Fruit fly (Drosophila melanogaster): ENCODE results near the gene CG33322.
A peak's percentile ranks its signal among the peaks of the same experiment; 100 is the strongest.

Gene CG33322

dm6 chr2L:20811039-20811652, 4.9 kb downstream of the CG33322 start (continued):
- TF ChIP-seq nmo (GFP tag; optimal IDR thresholded peaks at IDR 0.05) (peak; percentile 58), CG12659 (GFP tag; optimal IDR thresholded peaks at IDR 0.05) (peak; percentile 42), ken (GFP tag; IDR thresholded peaks at IDR 0.05) (no peak), Hmx (GFP tag; optimal IDR thresholded peaks at IDR 0.05) (no peak), CG1529 (GFP tag; optimal IDR thresholded peaks at IDR 0.05) (peak; percentile 19), hth (optimal IDR thresholded peaks at IDR 0.05) (no peak), toy (GFP tag; IDR thresholded peaks at IDR 0.05) (no peak), Ada2b (GFP tag; IDR thresholded peaks at IDR 0.05) (no peak), gce (GFP tag; IDR thresholded peaks at IDR 0.05) (no peak), MTF-1 (GFP tag; optimal IDR thresholded peaks at IDR 0.05; ENCODE audit: borderline replicate concordance) (no peak)

dm6 chr2L:20809229-20809628, 6.8 kb downstream of the CG33322 start:
- TF ChIP-seq Drgx (GFP tag; IDR thresholded peaks at IDR 0.05) (peak; percentile 28; the same call in 1 of the 2 replicates), Trl (optimal IDR thresholded peaks at IDR 0.05) (no peak), Trl (GFP tag; optimal IDR thresholded peaks at IDR 0.05) (no peak)

- no peak for TF ChIP-seq Rfx (GFP tag; IDR thresholded peaks at IDR 0.05)
- TF ChIP-seq zfh1 (GFP tag; IDR thresholded peaks at IDR 0.05): no peak
- no peak for TF ChIP-seq CG2678 (tag; optimal IDR thresholded peaks at IDR 0.05)
- no peak for TF ChIP-seq CG2712 (tag; optimal IDR thresholded peaks at IDR 0.05)
- TF ChIP-seq repo (GFP tag; optimal IDR thresholded peaks at IDR 0.05): no peak
- TF ChIP-seq otp (GFP tag; IDR thresholded peaks at IDR 0.05): no peak
- TF ChIP-seq mld (GFP tag; IDR thresholded peaks at IDR 0.05; ENCODE audit: partially characterized antibody): 0 out of 3 replicates have a peak, but pooled peaks have one; percentile 17
- TF ChIP-seq CG7357 (GFP tag; IDR thresholded peaks at IDR 0.05): no peak
- no peak for TF ChIP-seq CG5180 (GFP tag; optimal IDR thresholded peaks at IDR 0.05)
- no peak for TF ChIP-seq CrebB (tag; optimal IDR thresholded peaks at IDR 0.05)
- no peak for TF ChIP-seq Doc3 (GFP tag; IDR thresholded peaks at IDR 0.05; ENCODE audit: partially characterized antibody)
- no peak for TF ChIP-seq dm (GFP tag; optimal IDR thresholded peaks at IDR 0.05)
- TF ChIP-seq zen2 (GFP tag; IDR thresholded peaks at IDR 0.05; ENCODE audit: partially characterized antibody): 0 out of 3 replicates have a peak, but pooled peaks have one; percentile 6
- TF ChIP-seq CG12659 (GFP tag; optimal IDR thresholded peaks at IDR 0.05): no peak
- no peak for TF ChIP-seq ac (GFP tag; optimal IDR thresholded peaks at IDR 0.05)
- TF ChIP-seq CG33557 (GFP tag; optimal IDR thresholded peaks at IDR 0.05): no peak
- no peak for TF ChIP-seq CG2120 (GFP tag; optimal IDR thresholded peaks at IDR 0.05)
- no peak for TF ChIP-seq CG13296 (GFP tag; optimal IDR thresholded peaks at IDR 0.05)
- peak; percentile 95 for TF ChIP-seq CG31224 (GFP tag; IDR thresholded peaks at IDR 0.05)
- TF ChIP-seq CG30403 (GFP tag; optimal IDR thresholded peaks at IDR 0.05): no peak
- no peak for TF ChIP-seq CG18011 (GFP tag; optimal IDR thresholded peaks at IDR 0.05)
- TF ChIP-seq CG14667 (GFP tag; IDR thresholded peaks at IDR 0.05): no peak
- TF ChIP-seq gcm2 (GFP tag; optimal IDR thresholded peaks at IDR 0.05): no peak
- no peak for TF ChIP-seq CG31388 (GFP tag; optimal IDR thresholded peaks at IDR 0.05)
- TF ChIP-seq H15 (GFP tag; IDR thresholded peaks at IDR 0.05): no peak
- TF ChIP-seq CG12071 (GFP tag; optimal IDR thresholded peaks at IDR 0.05): no peak
- no peak for TF ChIP-seq Ets97D (GFP tag; optimal IDR thresholded peaks at IDR 0.05)
- no peak for TF ChIP-seq CG13424 (tag; optimal IDR thresholded peaks at IDR 0.05)
- no peak for TF ChIP-seq CG3281 (GFP tag; optimal IDR thresholded peaks at IDR 0.05)
- no peak for TF ChIP-seq dimm (GFP tag; IDR thresholded peaks at IDR 0.05)
- TF ChIP-seq Med (GFP tag): peak; percentile 45
- no peak for TF ChIP-seq CG1602 (GFP tag; optimal IDR thresholded peaks at IDR 0.05)
- TF ChIP-seq hth (optimal IDR thresholded peaks at IDR 0.05): no peak
- TF ChIP-seq Side (GFP tag; optimal IDR thresholded peaks at IDR 0.05): no peak
- TF ChIP-seq nom (GFP tag; optimal IDR thresholded peaks at IDR 0.05): no peak
- no peak for TF ChIP-seq Lim3 (GFP tag; IDR thresholded peaks at IDR 0.05)
Measured at dm6 chr2L:20808510-20809195, 7.4 kb downstream of the CG33322 start.

All from whole organism, embryonic.